Fruit fly (Drosophila melanogaster) whole organism, pupa: Measurements from ENCODE around the gene CG31548.

ENCODE experiments used
- CG13204 ChIP-seq: fragments of 200-800 bp; sonication (Bioruptor generic); optimal IDR thresholded peaks from 2 replicates; lab custom pipeline; 2018; ENCODE audit warnings: missing biosample characterization, mild to moderate bottlenecking, missing genetic modification characterization, moderate library complexity
- CG9948 ChIP-seq: fragments of 200-800 bp; sonication (Bioruptor generic); optimal IDR thresholded peaks from 2 replicates; lab custom pipeline; 2018; ENCODE audit warnings: missing biosample characterization, mild to moderate bottlenecking, missing genetic modification characterization, moderate library complexity

dm6 chr3R:5615484-5615883 is 21.2 kb downstream of the CG31548 start:
- peak; percentile 79 for TF ChIP-seq CG13204
- no peak for TF ChIP-seq CG9948 (tag; lab: Kevin White, UChicago)
